Fruit fly (Drosophila melanogaster) whole organism, embryonic: ENCODE results near the gene Sk2.

Experiments
- Adf1 ChIP-seq: fragments of 200-800 bp; sonication (Bioruptor generic); IDR thresholded peaks from 2 replicates; pipeline ENCODE4 v1.3.6; 2022; ENCODE audit warnings: missing biosample characterization, missing genetic modification characterization
- CG10959 ChIP-seq: fragments of 200-800 bp; sonication (Bioruptor generic); IDR thresholded peaks from 2 replicates; pipeline ENCODE4 v1.3.6; 2022; ENCODE audit warnings: missing biosample characterization, missing genetic modification characterization
- CG10979 ChIP-seq: fragments of 200-800 bp; sonication (Bioruptor generic); optimal IDR thresholded peaks from 2 replicates; lab custom pipeline; 2018; ENCODE audit warnings: missing biosample characterization, mild to moderate bottlenecking, missing genetic modification characterization, moderate library complexity
- CG11695 ChIP-seq: fragments of 200-800 bp; sonication (Bioruptor generic); IDR thresholded peaks from 3 replicates; pipeline ENCODE4 v1.3.6; 2022; ENCODE audit warnings: missing biosample characterization, missing genetic modification characterization
- CG12659 ChIP-seq: fragments of 200-800 bp; sonication (Bioruptor generic); optimal IDR thresholded peaks from 3 replicates; lab custom pipeline; 2017; ENCODE audit warnings: mild to moderate bottlenecking, missing biosample characterization, missing genetic modification reagents, missing genetic modification characterization
- CG13287 ChIP-seq: fragments of 200-800 bp; sonication (Bioruptor generic); IDR thresholded peaks from 2 replicates; pipeline ENCODE4 v1.3.6; 2022; ENCODE audit warnings: missing biosample characterization, missing genetic modification characterization; ENCODE audit not compliant: partially characterized antibody
- CG14667 ChIP-seq: fragments of 200-800 bp; sonication (Bioruptor generic); IDR thresholded peaks from 2 replicates; pipeline ENCODE4 v1.3.6; 2022; ENCODE audit warnings: missing biosample characterization, missing genetic modification characterization
- CG15601 ChIP-seq: fragments of 200-800 bp; sonication (Bioruptor generic); optimal IDR thresholded peaks from 3 replicates; lab custom pipeline; 2019; ENCODE audit warnings: missing biosample characterization, mild to moderate bottlenecking, missing genetic modification characterization, moderate library complexity
- CG17802 ChIP-seq: fragments of 200-800 bp; sonication (Bioruptor generic); optimal IDR thresholded peaks from 2 replicates; lab custom pipeline; 2018; ENCODE audit warnings: missing biosample characterization, mild to moderate bottlenecking, missing genetic modification characterization, moderate library complexity
- CG2120 ChIP-seq: fragments of 200-800 bp; sonication (Bioruptor generic); optimal IDR thresholded peaks from 3 replicates; lab custom pipeline; 2016; ENCODE audit warnings: missing biosample characterization, missing genetic modification characterization
- CG31388 ChIP-seq: fragments of 200-800 bp; sonication (Bioruptor generic); optimal IDR thresholded peaks from 2 replicates; lab custom pipeline; 2016; ENCODE audit warnings: missing biosample characterization, missing genetic modification characterization
- CG32772 ChIP-seq: fragments of 200-800 bp; sonication (Bioruptor generic); IDR thresholded peaks from 2 replicates; pipeline ENCODE4 v1.3.6; 2022; ENCODE audit warnings: missing biosample characterization, missing genetic modification characterization
- CG34224 ChIP-seq: fragments of 200-800 bp; sonication (Bioruptor generic); IDR thresholded peaks from 3 replicates; pipeline ENCODE4 v1.3.6; 2022; ENCODE audit warnings: missing biosample characterization, missing genetic modification characterization; ENCODE audit not compliant: partially characterized antibody
- CG43689 ChIP-seq: fragments of 200-800 bp; sonication (Bioruptor generic); IDR thresholded peaks from 2 replicates; pipeline ENCODE4 v1.3.6; 2022; ENCODE audit warnings: missing biosample characterization, missing genetic modification characterization
- CG4707 ChIP-seq: fragments of 200-800 bp; sonication (Bioruptor generic); optimal IDR thresholded peaks from 2 replicates; lab custom pipeline; 2018; ENCODE audit warnings: missing biosample characterization, mild to moderate bottlenecking, missing genetic modification characterization, moderate library complexity
- CG7786 ChIP-seq: fragments of 200-800 bp; sonication (Bioruptor generic); optimal IDR thresholded peaks from 2 replicates; lab custom pipeline; 2016; ENCODE audit warnings: missing biosample characterization, missing genetic modification characterization
- CG9437 ChIP-seq: fragments of 200-800 bp; sonication (Bioruptor generic); optimal IDR thresholded peaks from 2 replicates; lab custom pipeline; 2018; ENCODE audit warnings: missing biosample characterization, mild to moderate bottlenecking, missing genetic modification characterization
- E2f1 ChIP-seq: fragments of 200-800 bp; sonication (Bioruptor generic); IDR thresholded peaks from 2 replicates; pipeline ENCODE4 v1.3.6; 2022; ENCODE audit warnings: missing biosample characterization, missing genetic modification characterization
- Eip74EF ChIP-seq, 2 experiments: fragments of 200-800 bp in 1 of 2; fragments of >200 bp in 1 of 2; sonication (Bioruptor generic) in 1 of 2; optimal IDR thresholded peaks; 2 replicates each; lab custom pipeline; 2017 to 2019; ENCODE audit warnings: missing biosample characterization in 2 of 2, missing genetic modification characterization in 2 of 2, mild to moderate bottlenecking in 1 of 2, moderate library complexity in 1 of 2
- Ets97D ChIP-seq: fragments of 200-800 bp; sonication (Bioruptor generic); optimal IDR thresholded peaks from 3 replicates; lab custom pipeline; 2016; ENCODE audit warnings: missing biosample characterization, missing genetic modification characterization
- Mad ChIP-seq: fragments of 200-800 bp; sonication (Bioruptor generic); optimal IDR thresholded peaks from 2 replicates; lab custom pipeline; 2016; ENCODE audit warnings: missing biosample characterization, missing genetic modification characterization
- Med ChIP-seq: fragments of 200-800 bp; sonication (Bioruptor generic); peaks from one replicate; lab custom pipeline; 2016; ENCODE audit warnings: missing biosample characterization, missing genetic modification characterization, mild to moderate bottlenecking, inconsistent platforms, moderate library complexity
- Pdp1 ChIP-seq, 2 experiments: fragments of 200-800 bp; sonication (Bioruptor generic); optimal IDR thresholded peaks; 3 replicates each; lab custom pipeline; 2016; ENCODE audit warnings: missing biosample characterization in 2 of 2, missing genetic modification characterization in 2 of 2, mild to moderate bottlenecking in 1 of 2, moderate library complexity in 1 of 2
- Sry-δ ChIP-seq: fragments of 200-800 bp; sonication (Bioruptor generic); optimal IDR thresholded peaks from 2 replicates; lab custom pipeline; 2016; ENCODE audit warnings: missing biosample characterization, missing genetic modification characterization
- Trl ChIP-seq, 3 experiments: fragments of >200 bp in 2 of 3; fragments of 200-800 bp in 1 of 3; sonication (Bioruptor generic) in 1 of 3; optimal IDR thresholded peaks; 2 replicates in 1 of 3; 3 replicates in 2 of 3; lab custom pipeline; 2016 to 2017; ENCODE audit warnings: missing biosample characterization in 1 of 3, missing genetic modification characterization in 1 of 3
- amos ChIP-seq: fragments of 200-800 bp; sonication (Bioruptor generic); IDR thresholded peaks from 2 replicates; pipeline ENCODE4 v1.3.6; 2022; ENCODE audit warnings: missing biosample characterization, missing genetic modification characterization; ENCODE audit not compliant: partially characterized antibody
- aop ChIP-seq: fragments of 200-800 bp; sonication (Bioruptor generic); IDR thresholded peaks from 2 replicates; pipeline ENCODE4 v1.3.6; 2022; ENCODE audit warnings: missing biosample characterization, missing genetic modification characterization
- bab2 ChIP-seq: fragments of 200-800 bp; sonication (Bioruptor generic); optimal IDR thresholded peaks from 2 replicates; lab custom pipeline; 2016; ENCODE audit warnings: missing biosample characterization, missing genetic modification characterization
- bigmax ChIP-seq: fragments of 200-800 bp; sonication (Bioruptor generic); optimal IDR thresholded peaks from 2 replicates; lab custom pipeline; 2018; ENCODE audit warnings: missing biosample characterization, mild to moderate bottlenecking, missing genetic modification characterization
- ems ChIP-seq: fragments of 200-800 bp; sonication (Bioruptor generic); optimal IDR thresholded peaks from 3 replicates; lab custom pipeline; 2016; ENCODE audit warnings: missing biosample characterization, missing genetic modification characterization
- esg ChIP-seq: fragments of 200-800 bp; sonication (Bioruptor generic); conservative IDR thresholded peaks from 2 replicates; pipeline ENCODE4 v1.3.6; 2022; ENCODE audit warnings: missing biosample characterization, missing genetic modification characterization
- ftz-f1 ChIP-seq: fragments of 200-800 bp; sonication (Bioruptor generic); optimal IDR thresholded peaks from 2 replicates; lab custom pipeline; 2016; ENCODE audit warnings: missing biosample characterization, missing genetic modification characterization
- hkb ChIP-seq, 2 experiments: fragments of 200-800 bp in 1 of 2; fragments of >200 bp in 1 of 2; sonication (Bioruptor generic) in 1 of 2; IDR thresholded peaks in 1 of 2; optimal IDR thresholded peaks in 1 of 2; 2 replicates each; pipeline versions ENCODE4 v1.3.6 to Lab custom; 2017 to 2022; ENCODE audit warnings: missing biosample characterization in 1 of 2, missing genetic modification characterization in 1 of 2
- kni ChIP-seq: fragments of 200-800 bp; sonication (Bioruptor generic); optimal IDR thresholded peaks from 3 replicates; lab custom pipeline; 2017; ENCODE audit warnings: mild to moderate bottlenecking, missing biosample characterization, missing genetic modification reagents, missing genetic modification characterization
- lbe ChIP-seq: fragments of 200-800 bp; sonication (Bioruptor generic); optimal IDR thresholded peaks from 2 replicates; lab custom pipeline; 2016; ENCODE audit warnings: missing biosample characterization, mild to moderate bottlenecking, missing genetic modification characterization
- pum ChIP-seq: fragments of 200-800 bp; sonication (Bioruptor generic); optimal IDR thresholded peaks from 2 replicates; lab custom pipeline; 2016; ENCODE audit warnings: missing biosample characterization, missing genetic modification characterization
- sens ChIP-seq: fragments of 200-800 bp; sonication (Bioruptor generic); peaks from one replicate; lab custom pipeline; 2016; ENCODE audit warnings: missing biosample characterization, missing genetic modification characterization
- sna ChIP-seq: fragments of 200-800 bp; sonication (Bioruptor generic); IDR thresholded peaks from 2 replicates; pipeline ENCODE4 v1.3.6; 2022; ENCODE audit warnings: missing biosample characterization, missing genetic modification characterization; ENCODE audit not compliant: partially characterized antibody
- stc ChIP-seq: fragments of 200-800 bp; sonication (Bioruptor generic); IDR thresholded peaks from 2 replicates; pipeline ENCODE4 v1.3.6; 2022; ENCODE audit warnings: missing biosample characterization, missing genetic modification characterization
- sug ChIP-seq: fragments of 200-800 bp; optimal IDR thresholded peaks from 2 replicates; lab custom pipeline; 2019; ENCODE audit warnings: missing biosample characterization, mild to moderate bottlenecking, missing genetic modification characterization, moderate library complexity
- unc-4 ChIP-seq: fragments of 200-800 bp; sonication (Bioruptor generic); IDR thresholded peaks from 2 replicates; pipeline ENCODE4 v1.3.6; 2022; ENCODE audit warnings: missing biosample characterization, missing genetic modification characterization; ENCODE audit not compliant: partially characterized antibody
- unpg ChIP-seq: fragments of 200-800 bp; sonication (Bioruptor generic); optimal IDR thresholded peaks from 3 replicates; lab custom pipeline; 2018; ENCODE audit warnings: missing biosample characterization, mild to moderate bottlenecking, missing genetic modification characterization, moderate library complexity
- usp ChIP-seq: fragments of >200 bp; optimal IDR thresholded peaks from 2 replicates; lab custom pipeline; 2017; ENCODE audit warnings: missing biosample characterization, missing genetic modification characterization

The Sk2 gene

dm6 chr3L:3034779-3035643 is 11.9 kb upstream of the Sk2 start, which contains the start of gene CG2162 (continued):
- no peak for TF ChIP-seq CG2120 (GFP tag; lab: Kevin White, UChicago)
- peak; percentile 15 for TF ChIP-seq Ets97D (GFP tag; lab: Kevin White, UChicago)
- peak; percentile 34; the same call in 1 of the 2 replicates for TF ChIP-seq unc-4 (GFP tag; lab: Robert Waterston, UW)
- no peak for TF ChIP-seq CG4707
- TF ChIP-seq kni = peak; percentile 36
- peak; percentile 48 for TF ChIP-seq amos (GFP tag; lab: Robert Waterston, UW)
- TF ChIP-seq Trl (optimal IDR thresholded peaks at IDR 0.05; lab: Kevin White, UChicago) = peak; percentile 27 to 73
- TF ChIP-seq Trl (GFP tag; optimal IDR thresholded peaks at IDR 0.05; lab: Kevin White, UChicago) = no peak

- TF ChIP-seq Med (GFP tag; lab: Kevin White, UChicago) (peak; percentile 96), esg (GFP tag; lab: Robert Waterston, UW) (peak; percentile 71), CG14667 (GFP tag; lab: Robert Waterston, UW) (peak; percentile 50), CG43689 (peak; percentile 37; the same call in 1 of the 2 replicates), CG12659 (GFP tag; lab: Kevin White, UChicago) (peak; percentile 90), unpg (peak; percentile 91), CG15601 (tag; lab: Kevin White, UChicago) (peak; percentile 87), CG13287 (GFP tag; lab: Robert Waterston, UW) (peak; percentile 11; the same call in 1 of the 2 replicates), Eip74EF (GFP tag; optimal IDR thresholded peaks at IDR 0.05; lab: Kevin White, UChicago) (peak in 1 of 2 experiments; percentile 78), usp (no peak), hkb (optimal IDR thresholded peaks at IDR 0.05; lab: Kevin White, UChicago) (no peak), hkb (GFP tag; IDR thresholded peaks at IDR 0.05; lab: Robert Waterston, UW) (peak; percentile 88), bigmax (GFP tag; lab: Kevin White, UChicago) (no peak), lbe (peak; percentile 57), bab2 (GFP tag; lab: Kevin White, UChicago) (peak; percentile 77), sna (GFP tag; lab: Robert Waterston, UW) (no peak), aop (GFP tag; lab: Robert Waterston, UW) (peak; percentile 56; the same call in 1 of the 2 replicates), stc (GFP tag; lab: Robert Waterston, UW) (peak; percentile 69; the same call in 1 of the 2 replicates), E2f1 (GFP tag; lab: Robert Waterston, UW) (peak; percentile 55; the same call in 1 of the 2 replicates), Adf1 (GFP tag; lab: Robert Waterston, UW) (peak; percentile 64; the same call in 1 of the 2 replicates), pum (peak; percentile 53), Pdp1 (GFP tag; optimal IDR thresholded peaks at IDR 0.05; lab: Kevin White, UChicago) (peak; percentile 73 to 98), ems (GFP tag; lab: Kevin White, UChicago) (peak; percentile 76), CG9437 (peak; percentile 76), ftz-f1 (GFP tag; lab: Kevin White, UChicago) (no peak), sug (peak; percentile 85), CG10959 (GFP tag; lab: Robert Waterston, UW) (peak; percentile 61; the same call in 1 of the 2 replicates), CG32772 (GFP tag; lab: Robert Waterston, UW) (0 out of 2 replicates have a peak, but pooled peaks have one; percentile 25), CG11695 (peak; percentile 90), CG31388 (peak; percentile 51), sens (peak; percentile 97), kni (peak; percentile 78), CG34224 (GFP tag; lab: Robert Waterston, UW) (no peak), CG7786 (GFP tag; lab: Kevin White, UChicago) (peak; percentile 64), CG10979 (tag; lab: Kevin White, UChicago) (peak; percentile 93), CG17802 (peak; percentile 51), Sry-δ (GFP tag; lab: Kevin White, UChicago) (peak; percentile 43), Mad (GFP tag; lab: Kevin White, UChicago) (peak; percentile 54)
These were observed 10.9 kb upstream of the Sk2 start for dm6 chr3L:3035769-3036583.
